Worm (Caenorhabditis elegans): ENCODE data around the gene clp-4.

DNA sequence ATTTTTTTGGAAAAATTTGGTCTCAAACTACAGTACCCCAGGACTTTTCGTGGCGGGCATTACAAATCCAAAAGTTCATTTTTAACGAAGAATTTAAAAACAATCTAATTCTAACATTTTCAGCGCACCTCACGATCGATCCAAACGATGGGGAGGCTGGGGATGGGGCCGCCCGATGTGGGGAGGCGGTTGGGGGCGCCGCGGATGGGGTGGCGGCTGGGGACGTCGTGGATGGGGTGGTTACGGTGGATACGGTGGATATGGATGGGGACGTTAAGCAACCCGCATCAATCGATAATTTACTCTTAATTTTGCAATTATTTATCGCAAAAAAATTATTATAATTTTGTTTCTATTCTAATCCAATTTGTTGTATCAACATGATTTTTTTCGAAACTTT, 53.7 kb downstream of the clp-4 start:
- no peak for TF ChIP-seq dpl-1 (GFP tag; optimal IDR thresholded peaks at IDR 0.05)
- TF ChIP-seq dmd-6 (GFP tag; IDR thresholded peaks at IDR 0.05) = no peak
- TF ChIP-seq ztf-11 (tag; optimal IDR thresholded peaks at IDR 0.05) = no peak

All from whole organism, L4 larva.